Worm (Caenorhabditis elegans) whole organism, L1 larva: Measurements from ENCODE around the gene ckb-1.

Source experiments
- F16B12.6 ChIP-seq: fragments of 150-350 bp; optimal IDR thresholded peaks from 2 replicates; lab custom pipeline; 2014; ENCODE audit warnings: missing biosample characterization, missing genetic modification characterization
- Y116A8C.19 ChIP-seq: sonication (generic microtip); optimal IDR thresholded peaks from 2 replicates; lab custom pipeline; 2016; ENCODE audit warnings: missing compliant biosample characterization, missing genetic modification characterization, borderline replicate concordance
- aly-2 ChIP-seq: fragments of 150-350 bp; optimal IDR thresholded peaks from 2 replicates; lab custom pipeline; 2014; ENCODE audit warnings: missing biosample characterization, missing genetic modification characterization
- ceh-82 ChIP-seq, 3 experiments: fragments of 150-350 bp in 1 of 3; sonication (generic microtip) in 2 of 3; optimal IDR thresholded peaks; 2 replicates each; lab custom pipeline; 2014 to 2017; ENCODE audit warnings: missing biosample characterization in 3 of 3, missing genetic modification characterization in 3 of 3
- ceh-88 ChIP-seq: fragments of 200-800 bp; sonication (Bioruptor generic); IDR thresholded peaks from 2 replicates; pipeline ENCODE4 v1.3.6; 2022; ENCODE audit warnings: missing genetic modification characterization, missing compliant biosample characterization
- ceh-90 ChIP-seq: sonication (generic microtip); optimal IDR thresholded peaks from 2 replicates; lab custom pipeline; 2016; ENCODE audit warnings: missing genetic modification characterization, missing compliant biosample characterization
- dpl-1 ChIP-seq, 3 experiments: fragments of 150-350 bp in 2 of 3; sonication (generic microtip) in 1 of 3; optimal IDR thresholded peaks; 2 replicates each; lab custom pipeline; 2014 to 2017; ENCODE audit warnings: missing biosample characterization in 3 of 3, missing genetic modification characterization in 3 of 3, missing genetic modification reagents in 3 of 3
- efl-1 ChIP-seq, 4 experiments: fragments of 150-350 bp; optimal IDR thresholded peaks in 3 of 4; peaks in 1 of 4; 1 replicate in 1 of 4; 2 replicates in 3 of 4; lab custom pipeline; 2014; ENCODE audit warnings: missing biosample characterization in 2 of 4, missing genetic modification characterization in 2 of 4, missing genetic modification reagents in 2 of 4
- efl-3 ChIP-seq: fragments of 200-800 bp; sonication (Bioruptor generic); optimal IDR thresholded peaks from 2 replicates; lab custom pipeline; 2018; ENCODE audit warnings: mild to moderate bottlenecking, missing genetic modification characterization, missing compliant biosample characterization
- ets-5 ChIP-seq: fragments of 200-800 bp; sonication (Bioruptor generic); IDR thresholded peaks from 2 replicates; pipeline ENCODE4 v1.3.6; 2022; ENCODE audit warnings: missing genetic modification characterization, missing compliant biosample characterization
- fkh-8 ChIP-seq: sonication (generic microtip); optimal IDR thresholded peaks from 2 replicates; lab custom pipeline; 2016; ENCODE audit warnings: mild to moderate bottlenecking, missing genetic modification characterization, missing compliant biosample characterization
- grh-1 ChIP-seq: fragments of 200-800 bp; sonication (Bioruptor generic); IDR thresholded peaks from 2 replicates; pipeline ENCODE4 v1.3.6; 2022; ENCODE audit warnings: missing genetic modification reagents, missing genetic modification characterization, missing compliant biosample characterization
- hlh-17 ChIP-seq: fragments of 200-800 bp; sonication (Bioruptor generic); optimal IDR thresholded peaks from 2 replicates; lab custom pipeline; 2018; ENCODE audit warnings: missing genetic modification characterization, mild to moderate bottlenecking, missing compliant biosample characterization, moderate library complexity, borderline replicate concordance
- hlh-4 ChIP-seq: sonication (generic microtip); optimal IDR thresholded peaks from 2 replicates; lab custom pipeline; 2016; ENCODE audit warnings: mild to moderate bottlenecking, missing genetic modification characterization, missing compliant biosample characterization
- isw-1 ChIP-seq: fragments of 200-800 bp; sonication (Bioruptor generic); IDR thresholded peaks from 2 replicates; pipeline ENCODE4 v1.3.6; 2022; ENCODE audit warnings: missing genetic modification characterization, missing compliant biosample characterization
- lin-14 ChIP-seq: fragments of 200-800 bp; sonication (Bioruptor generic); optimal IDR thresholded peaks from 2 replicates; lab custom pipeline; 2018; ENCODE audit warnings: mild to moderate bottlenecking, missing genetic modification characterization, moderate library complexity, missing compliant biosample characterization
- lin-35 ChIP-seq, 2 experiments: fragments of 150-350 bp; optimal IDR thresholded peaks; 2 replicates each; lab custom pipeline; 2014; ENCODE audit warnings: missing biosample characterization in 2 of 2, missing genetic modification characterization in 2 of 2, missing genetic modification reagents in 2 of 2
- lir-3 ChIP-seq: sonication (generic microtip); optimal IDR thresholded peaks from 2 replicates; lab custom pipeline; 2016; ENCODE audit warnings: mild to moderate bottlenecking, missing genetic modification characterization, moderate library complexity, missing compliant biosample characterization; ENCODE audit not compliant: poor library complexity
- mab-9 ChIP-seq: fragments of 200-800 bp; sonication (Bioruptor generic); IDR thresholded peaks from 2 replicates; pipeline ENCODE4 v1.3.6; 2022; ENCODE audit warnings: missing genetic modification reagents, missing genetic modification characterization, missing compliant biosample characterization
- mef-2 ChIP-seq: fragments of 150-350 bp; optimal IDR thresholded peaks from 2 replicates; lab custom pipeline; 2014; ENCODE audit warnings: missing biosample characterization, missing genetic modification characterization
- mep-1 ChIP-seq: fragments of 150-350 bp; optimal IDR thresholded peaks from 2 replicates; lab custom pipeline; 2014; ENCODE audit warnings: missing biosample characterization, missing genetic modification characterization
- nhr-11 ChIP-seq: fragments of 150-350 bp; optimal IDR thresholded peaks from 2 replicates; lab custom pipeline; 2014; ENCODE audit warnings: missing biosample characterization, missing genetic modification characterization
- nhr-12 ChIP-seq: sonication (generic microtip); optimal IDR thresholded peaks from 2 replicates; lab custom pipeline; 2017; ENCODE audit warnings: missing biosample characterization, missing genetic modification characterization
- nhr-20 ChIP-seq: sonication (generic microtip); optimal IDR thresholded peaks from 2 replicates; lab custom pipeline; 2016; ENCODE audit warnings: mild to moderate bottlenecking, missing genetic modification characterization, missing compliant biosample characterization
- nhr-237 ChIP-seq: fragments of 150-350 bp; optimal IDR thresholded peaks from 2 replicates; lab custom pipeline; 2014; ENCODE audit warnings: missing biosample characterization, missing genetic modification characterization
- nhr-47 ChIP-seq: sonication (generic microtip); optimal IDR thresholded peaks from 2 replicates; lab custom pipeline; 2016; ENCODE audit warnings: mild to moderate bottlenecking, missing genetic modification characterization, moderate library complexity, missing compliant biosample characterization
- nhr-84 ChIP-seq: sonication (generic microtip); optimal IDR thresholded peaks from 2 replicates; lab custom pipeline; 2017; ENCODE audit warnings: missing biosample characterization, missing genetic modification characterization
- nhr-85 ChIP-seq: sonication (generic microtip); peaks from one replicate; lab custom pipeline; 2016; ENCODE audit warnings: missing genetic modification characterization, inconsistent platforms, missing compliant biosample characterization
- rnt-1 ChIP-seq: sonication (generic microtip); optimal IDR thresholded peaks from 2 replicates; lab custom pipeline; 2016; ENCODE audit warnings: mild to moderate bottlenecking, missing genetic modification characterization, moderate library complexity, missing compliant biosample characterization
- snpc-4 ChIP-seq: fragments of 150-350 bp; optimal IDR thresholded peaks from 2 replicates; lab custom pipeline; 2014; ENCODE audit warnings: missing biosample characterization, missing genetic modification characterization
- swsn-7 ChIP-seq: sonication (generic microtip); optimal IDR thresholded peaks from 2 replicates; lab custom pipeline; 2016; ENCODE audit warnings: missing genetic modification characterization, missing compliant biosample characterization
- tbx-2 ChIP-seq: sonication (generic microtip); optimal IDR thresholded peaks from 2 replicates; lab custom pipeline; 2016; ENCODE audit warnings: missing genetic modification characterization, missing compliant biosample characterization
- unc-30 ChIP-seq: sonication (generic microtip); optimal IDR thresholded peaks from 2 replicates; lab custom pipeline; 2017; ENCODE audit warnings: missing biosample characterization, missing genetic modification characterization
- vab-15 ChIP-seq: sonication (generic microtip); optimal IDR thresholded peaks from 2 replicates; lab custom pipeline; 2017; ENCODE audit warnings: missing genotype, mild to moderate bottlenecking, missing genetic modification characterization, missing compliant biosample characterization

The ckb-1 gene

DNA sequence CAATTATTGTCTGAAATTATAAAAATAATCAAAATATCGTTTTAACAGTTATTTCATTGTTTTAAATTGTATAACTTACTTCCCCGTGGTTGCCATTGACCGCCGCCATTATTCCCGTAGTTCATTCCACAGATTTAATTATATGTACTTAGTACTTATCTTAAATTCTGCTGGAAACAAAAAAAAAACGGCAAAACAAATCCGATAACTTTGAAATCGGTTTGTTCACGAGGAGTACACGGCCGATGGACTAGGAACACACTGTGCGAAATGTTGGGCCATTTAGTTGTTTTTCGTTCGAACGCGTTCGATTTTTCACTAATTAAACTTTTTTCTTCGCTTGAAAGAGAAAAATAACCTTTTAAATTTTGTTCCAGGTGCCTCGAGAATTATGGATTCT lies 22.0 kb upstream of the ckb-1 start, which contains the start of the genes B0285.3 and lcmt-1 (continued):
- TF ChIP-seq nhr-237 (tag; lab: Kevin White, UChicago) (no peak), vab-15 (tag; lab: Kevin White, UChicago) (no peak), ceh-90 (tag; lab: Kevin White, UChicago) (peak; percentile 84), isw-1 (GFP tag; lab: Robert Waterston, UW) (peak; percentile 5; the same call in 1 of the 2 replicates), fkh-8 (tag; lab: Kevin White, UChicago) (peak; percentile 38), unc-30 (tag; lab: Kevin White, UChicago) (no peak), F16B12.6 (tag; lab: Kevin White, UChicago) (peak; percentile 24), efl-1 (optimal IDR thresholded peaks at IDR 0.05; lab: Kevin White, UChicago) (peak; percentile 37 to 63), efl-1 (GFP tag; optimal IDR thresholded peaks at IDR 0.05 in 1 of 2; lab: Kevin White, UChicago) (peak; percentile 63 to 95), tbx-2 (peak; percentile 69), dpl-1 (GFP tag; optimal IDR thresholded peaks at IDR 0.05; lab: Kevin White, UChicago) (peak; percentile 24 to 60 (median 50)), nhr-47 (tag; lab: Kevin White, UChicago) (peak; percentile 75), nhr-20 (peak; percentile 58), grh-1 (GFP tag; lab: Robert Waterston, UW) (no peak), lin-14 (GFP tag; lab: Kevin White, UChicago) (peak; percentile 87), nhr-12 (tag; lab: Kevin White, UChicago) (no peak), snpc-4 (tag; lab: Kevin White, UChicago) (peak; percentile 23), mab-9 (peak; percentile 33; the same call in 1 of the 2 replicates), nhr-11 (no peak), lir-3 (tag; lab: Kevin White, UChicago) (peak; percentile 87)

DNA sequence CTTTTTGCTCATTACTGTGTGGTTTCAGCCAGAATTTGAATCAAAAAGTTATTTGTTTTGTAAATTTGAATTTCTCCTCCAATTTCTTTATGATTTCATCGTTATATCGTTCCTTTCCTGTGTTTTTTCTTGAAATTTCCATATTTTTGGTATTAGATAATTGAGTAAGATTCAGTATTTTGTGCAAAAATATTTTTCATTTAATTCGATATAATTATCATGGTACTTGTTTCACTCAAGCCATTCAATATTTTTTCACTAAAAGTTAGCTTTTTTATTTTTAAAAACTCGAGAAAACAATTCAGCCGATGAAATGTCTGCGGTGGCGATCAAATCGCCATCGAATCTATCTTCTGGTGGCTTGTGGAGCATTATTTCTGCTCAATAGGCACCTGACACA lies 20.0 kb upstream of the ckb-1 start, which contains the start of gene hse-5:
Gene hse-5, plus strand, starts transcription at position 301 of the 400 bp plus-strand sequence.
- TF ChIP-seq aly-2 (tag; lab: Kevin White, UChicago), result no peak
- TF ChIP-seq rnt-1 (tag; lab: Kevin White, UChicago), result no peak
- TF ChIP-seq Y116A8C.19 (tag; lab: Kevin White, UChicago), result no peak
- no peak for TF ChIP-seq nhr-12 (tag; lab: Kevin White, UChicago)
- no peak for TF ChIP-seq isw-1 (GFP tag; lab: Robert Waterston, UW)
- no peak for TF ChIP-seq hlh-4 (tag; lab: Kevin White, UChicago)
- TF ChIP-seq mep-1, result no peak
- no peak for TF ChIP-seq hlh-17 (GFP tag; lab: Kevin White, UChicago)
- no peak for TF ChIP-seq swsn-7 (tag; lab: Kevin White, UChicago)
- no peak for TF ChIP-seq efl-3 (GFP tag; lab: Kevin White, UChicago)
- TF ChIP-seq lir-3 (tag; lab: Kevin White, UChicago), result no peak
- TF ChIP-seq nhr-84 (tag; lab: Kevin White, UChicago), result no peak
- TF ChIP-seq nhr-11, result no peak
- TF ChIP-seq ceh-90 (tag; lab: Kevin White, UChicago), result no peak
- TF ChIP-seq ets-5 (GFP tag; lab: Robert Waterston, UW), result no peak
- TF ChIP-seq mef-2 (tag; lab: Kevin White, UChicago), result no peak
- no peak for TF ChIP-seq ceh-82 (tag; optimal IDR thresholded peaks at IDR 0.05; lab: Kevin White, UChicago)

DNA sequence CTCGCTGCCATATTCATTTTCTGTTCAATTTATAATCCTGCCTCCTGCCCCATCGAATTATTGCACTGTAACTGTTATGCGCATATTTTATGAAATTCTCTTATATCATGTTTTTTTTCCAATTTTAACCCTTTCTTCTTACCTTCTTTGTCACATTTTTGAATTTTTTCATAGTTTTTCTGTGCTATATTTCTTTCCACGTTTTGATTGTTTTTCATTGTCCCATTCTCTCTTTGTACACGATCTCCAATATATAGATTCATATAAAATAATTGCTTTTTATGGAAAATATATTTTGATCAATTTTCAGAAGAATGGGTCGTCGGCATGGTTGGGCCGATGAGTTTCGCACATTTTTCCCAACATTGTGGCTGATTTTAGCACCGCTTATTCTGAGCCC lies 15.3 kb upstream of the ckb-1 start, which contains the start of gene B0285.6:
Gene B0285.6, plus strand, starts transcription at position 301 of the 400 bp plus-strand sequence.
- TF ChIP-seq nhr-85 (tag; lab: Kevin White, UChicago) (no peak), lin-35 (GFP tag; optimal IDR thresholded peaks at IDR 0.05; lab: Kevin White, UChicago) (no peak), mef-2 (tag; lab: Kevin White, UChicago) (no peak), nhr-20 (no peak), ceh-90 (tag; lab: Kevin White, UChicago) (no peak), ceh-88 (GFP tag; lab: Robert Waterston, UW) (no peak)
- TF ChIP-seq, all 84 proteins: peak for 0

DNA sequence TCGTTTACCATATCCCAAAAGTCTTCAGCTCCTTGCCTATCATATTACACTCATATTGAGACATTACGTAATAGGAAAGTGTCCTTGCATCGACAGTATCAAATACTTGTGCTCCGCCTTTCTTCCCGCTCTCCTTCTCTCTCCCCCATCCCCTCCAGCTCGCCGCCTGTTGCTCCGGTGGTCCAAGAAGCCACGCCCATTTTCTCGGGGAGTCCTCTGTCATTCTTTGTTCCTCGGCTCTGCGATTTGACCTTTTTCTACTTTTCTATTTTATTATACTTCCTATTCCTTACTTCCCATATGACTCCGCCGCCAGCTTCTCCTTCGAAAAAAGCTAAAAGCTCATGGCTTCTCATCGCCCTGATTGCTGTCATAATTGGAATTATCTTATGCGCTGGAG lies 8.7 kb upstream of the ckb-1 start, which contains the start of gene mnp-1:
Gene mnp-1, plus strand, starts transcription at position 211 of the 400 bp plus-strand sequence.
- TF ChIP-seq ceh-90 (tag; lab: Kevin White, UChicago), result no peak
- no peak for TF ChIP-seq efl-1 (optimal IDR thresholded peaks at IDR 0.05; lab: Kevin White, UChicago)
- TF ChIP-seq efl-1 (GFP tag; optimal IDR thresholded peaks at IDR 0.05 in 1 of 2; lab: Kevin White, UChicago), result peak in 1 of 2 experiments; percentile 55
